Worm (Caenorhabditis elegans): ENCODE results near the gene ocr-2.

ocr-2 gene

ce11 chrIV:8219987-8220386 is at the start of gene ocr-2:
Gene ocr-2, minus strand, starts transcription at chrIV:8220087.
- no peak for TF ChIP-seq him-1 (tag; optimal IDR thresholded peaks at IDR 0.05)

- TF ChIP-seq him-1 (tag; optimal IDR thresholded peaks at IDR 0.05) (no peak), W03F9.2 (tag; optimal IDR thresholded peaks at IDR 0.05) (no peak), dao-5 (tag; optimal IDR thresholded peaks at IDR 0.05) (no peak)
Observed at ce11 chrIV:8268024-8268423, 48.1 kb upstream of the ocr-2 start, which contains the start of the genes K07H8.5 and K07H8.8. Gene K07H8.5, plus strand, starts transcription at chrIV:8268324. Gene K07H8.8, minus strand, starts transcription at chrIV:8268412.

ce11 chrIV:8266024-8266949 is 46.4 kb upstream of the ocr-2 start:
- TF ChIP-seq him-1 (tag; optimal IDR thresholded peaks at IDR 0.05): no peak
- TF ChIP-seq W03F9.2 (tag; optimal IDR thresholded peaks at IDR 0.05): no peak
- no peak for TF ChIP-seq dao-5 (tag; optimal IDR thresholded peaks at IDR 0.05)

ce11 chrIV:8262671-8263070 is 42.8 kb upstream of the ocr-2 start:
- TF ChIP-seq W03F9.2 (tag; optimal IDR thresholded peaks at IDR 0.05) (no peak), him-1 (tag; optimal IDR thresholded peaks at IDR 0.05) (no peak), dao-5 (tag; optimal IDR thresholded peaks at IDR 0.05) (no peak)

ce11 chrIV:8260848-8261638 is 41.2 kb upstream of the ocr-2 start, which contains the start of gene vit-6:
Gene vit-6, plus strand, starts transcription at chrIV:8261157.
- TF ChIP-seq W03F9.2 (tag; optimal IDR thresholded peaks at IDR 0.05) (no peak), dao-5 (tag; optimal IDR thresholded peaks at IDR 0.05) (peak; percentile 50), him-1 (tag; optimal IDR thresholded peaks at IDR 0.05) (no peak)

- TF ChIP-seq W03F9.2 (tag; optimal IDR thresholded peaks at IDR 0.05): no peak
- no peak for TF ChIP-seq dao-5 (tag; optimal IDR thresholded peaks at IDR 0.05)
- no peak for TF ChIP-seq him-1 (tag; optimal IDR thresholded peaks at IDR 0.05)
Observed at ce11 chrIV:8259904-8260303, 40.0 kb upstream of the ocr-2 start, which contains the start of gene K07H8.7. Gene K07H8.7, minus strand, starts transcription at chrIV:8260004.

ce11 chrIV:8255221-8255620 is 35.3 kb upstream of the ocr-2 start:
- TF ChIP-seq dao-5 (tag; optimal IDR thresholded peaks at IDR 0.05): no peak
- TF ChIP-seq him-1 (tag; optimal IDR thresholded peaks at IDR 0.05): no peak
- TF ChIP-seq W03F9.2 (tag; optimal IDR thresholded peaks at IDR 0.05): no peak

ce11 chrIV:8254193-8254592 is 34.3 kb upstream of the ocr-2 start:
- TF ChIP-seq dao-5 (tag; optimal IDR thresholded peaks at IDR 0.05) (no peak), him-1 (tag; optimal IDR thresholded peaks at IDR 0.05) (no peak), W03F9.2 (tag; optimal IDR thresholded peaks at IDR 0.05) (no peak)

ce11 chrIV:8252856-8253255 is 33.0 kb upstream of the ocr-2 start:
- peak; percentile 91 for TF ChIP-seq dao-5 (tag; optimal IDR thresholded peaks at IDR 0.05)
- peak; percentile 69 for TF ChIP-seq W03F9.2 (tag; optimal IDR thresholded peaks at IDR 0.05)
- peak; percentile 60 for TF ChIP-seq him-1 (tag; optimal IDR thresholded peaks at IDR 0.05)

ce11 chrIV:8251346-8251745 is 31.5 kb upstream of the ocr-2 start:
- no peak for TF ChIP-seq him-1 (tag; optimal IDR thresholded peaks at IDR 0.05)
- no peak for TF ChIP-seq W03F9.2 (tag; optimal IDR thresholded peaks at IDR 0.05)
- TF ChIP-seq dao-5 (tag; optimal IDR thresholded peaks at IDR 0.05): no peak

- TF ChIP-seq him-1 (tag; optimal IDR thresholded peaks at IDR 0.05): no peak
- TF ChIP-seq dao-5 (tag; optimal IDR thresholded peaks at IDR 0.05): no peak
- TF ChIP-seq W03F9.2 (tag; optimal IDR thresholded peaks at IDR 0.05): no peak
Observed at ce11 chrIV:8247341-8247740, 27.5 kb upstream of the ocr-2 start.

ce11 chrIV:8244112-8244511 is 24.2 kb upstream of the ocr-2 start, which contains the start of gene T09A12.1:
Gene T09A12.1, plus strand, starts transcription at chrIV:8244412.
- TF ChIP-seq dao-5 (tag; optimal IDR thresholded peaks at IDR 0.05) (no peak), him-1 (tag; optimal IDR thresholded peaks at IDR 0.05) (no peak), W03F9.2 (tag; optimal IDR thresholded peaks at IDR 0.05) (no peak)

ce11 chrIV:8243599-8243998 is 23.7 kb upstream of the ocr-2 start, which contains the start of gene T09A12.8:
Gene T09A12.8, minus strand, starts transcription at chrIV:8243699.
- TF ChIP-seq W03F9.2 (tag; optimal IDR thresholded peaks at IDR 0.05) (no peak), dao-5 (tag; optimal IDR thresholded peaks at IDR 0.05) (no peak)

ce11 chrIV:8243170-8243569 is 23.3 kb upstream of the ocr-2 start:
- TF ChIP-seq him-1 (tag; optimal IDR thresholded peaks at IDR 0.05): no peak
- no peak for TF ChIP-seq W03F9.2 (tag; optimal IDR thresholded peaks at IDR 0.05)
- no peak for TF ChIP-seq dao-5 (tag; optimal IDR thresholded peaks at IDR 0.05)

Measured in whole organism, L4/young adult.